Fruit fly (Drosophila melanogaster) S2 (cell line): ENCODE results near the gene Cpr65Au.

Source experiments
- CG8478 ChIP-seq: fragments of >200 bp; optimal IDR thresholded peaks from 2 replicates; lab custom pipeline; 2018
- CTCF ChIP-seq, 2 experiments: fragments of >200 bp; optimal IDR thresholded peaks; 2 replicates each; lab custom pipeline; 2018

The Cpr65Au gene

DNA sequence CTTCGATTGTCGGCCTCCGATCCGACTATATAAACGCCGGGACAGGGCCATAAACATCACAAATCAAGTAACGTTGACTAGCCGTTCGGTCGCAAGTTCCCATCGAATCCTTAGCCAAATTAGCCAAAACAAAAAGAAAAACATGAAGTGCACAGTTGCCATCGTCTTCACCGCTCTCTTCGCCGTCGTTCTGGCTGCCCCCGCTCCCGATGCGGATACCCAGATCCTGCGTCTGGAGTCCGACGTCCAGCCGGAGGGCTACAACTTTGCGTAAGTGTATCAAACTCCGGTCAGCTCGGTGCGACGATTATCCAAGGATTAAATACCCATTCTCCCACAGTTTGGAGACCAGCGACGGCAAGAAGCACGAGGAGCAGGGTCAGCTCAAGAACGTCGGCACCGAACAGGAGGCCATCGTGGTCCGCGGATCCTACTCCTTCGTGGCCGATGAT, 12.9 kb upstream of the Cpr65Au start, which contains the start of gene Lcp65Ac:
Gene Lcp65Ac (plus strand): TSS at position 51 of the 452 bp plus-strand sequence.
- TF ChIP-seq CTCF (optimal IDR thresholded peaks at IDR 0.05; lab: Kevin White, UChicago) (no peak), CG8478 (lab: Kevin White, UChicago) (no peak)

DNA sequence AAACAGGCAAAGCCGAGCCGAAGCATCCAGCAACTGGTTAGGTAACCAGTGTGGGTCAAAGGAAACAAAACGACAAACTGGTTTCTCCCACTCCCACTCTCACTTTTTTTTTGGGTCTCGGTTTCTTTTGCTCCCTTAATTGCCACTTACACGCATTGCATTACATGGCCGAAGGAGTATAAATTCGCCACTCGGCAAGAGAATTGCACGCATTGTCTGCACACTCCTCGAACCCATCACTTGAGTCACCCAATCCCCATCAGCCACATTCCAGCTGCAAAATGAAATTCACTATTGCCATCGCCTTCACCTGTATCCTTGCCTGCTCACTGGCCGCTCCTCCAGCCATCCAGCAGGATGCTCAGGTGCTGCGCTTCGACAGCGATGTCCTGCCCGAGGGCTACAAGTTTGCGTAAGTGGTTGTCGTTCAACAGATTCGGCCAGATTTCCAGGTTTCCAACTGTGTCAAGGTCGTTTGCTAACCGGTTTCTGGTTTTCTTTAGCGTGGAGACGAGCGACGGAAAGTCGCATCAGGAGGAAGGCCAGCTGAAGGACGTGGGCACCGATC, 11.4 kb upstream of the Cpr65Au start, which contains the start of gene Lcp65Ad:
Gene Lcp65Ad (plus strand): TSS at position 208 of the 568 bp plus-strand sequence.
- TF ChIP-seq CTCF (optimal IDR thresholded peaks at IDR 0.05; lab: Kevin White, UChicago) (no peak), CG8478 (lab: Kevin White, UChicago) (no peak)

DNA sequence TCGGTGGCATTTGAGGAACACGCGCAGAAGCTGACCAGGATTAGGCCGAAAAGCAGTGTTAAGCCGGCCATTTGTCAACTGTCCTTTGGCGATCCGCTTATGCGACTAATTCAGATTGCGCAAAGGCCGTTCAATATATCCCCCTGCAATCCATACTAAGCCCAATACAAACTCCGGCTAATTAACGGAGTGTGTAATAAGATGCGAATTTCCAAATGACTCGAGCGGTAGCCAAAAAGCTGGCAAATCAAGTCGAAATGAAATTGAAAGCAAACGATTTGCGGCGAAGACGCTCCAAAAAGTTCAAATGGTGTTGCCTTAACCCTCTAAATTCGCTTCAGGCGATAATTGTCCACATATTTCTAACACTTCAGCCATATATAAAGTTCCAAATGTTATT, 10.4 kb upstream of the Cpr65Au start, which contains the start of gene Cpr65Aw:
Gene Cpr65Aw (minus strand): TSS at position 101 of the 400 bp plus-strand sequence.
- TF ChIP-seq CTCF (optimal IDR thresholded peaks at IDR 0.05; lab: Kevin White, UChicago), result no peak
- TF ChIP-seq CG8478 (lab: Kevin White, UChicago), result no peak

DNA sequence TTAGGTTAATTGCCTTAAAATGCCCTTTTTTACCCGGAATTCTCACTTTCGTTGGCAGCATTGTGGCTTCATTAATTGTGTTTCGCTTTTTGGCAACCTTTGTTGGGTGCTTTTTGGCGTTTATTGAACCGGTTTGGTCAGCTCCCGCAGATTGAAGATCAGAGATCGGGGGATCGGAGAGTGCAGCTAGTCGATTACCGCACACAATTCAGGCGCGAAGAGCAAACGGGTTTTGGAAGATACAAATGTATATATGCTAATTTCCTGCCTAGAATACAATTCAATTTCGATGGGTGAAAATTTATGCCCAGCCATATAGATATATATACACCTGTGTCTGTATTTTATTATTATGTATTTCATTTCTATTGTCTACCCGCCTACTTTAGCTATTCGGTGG, 9.6 kb upstream of the Cpr65Au start:
- TF ChIP-seq CG8478 (lab: Kevin White, UChicago) (no peak), CTCF (optimal IDR thresholded peaks at IDR 0.05; lab: Kevin White, UChicago) (no peak)

DNA sequence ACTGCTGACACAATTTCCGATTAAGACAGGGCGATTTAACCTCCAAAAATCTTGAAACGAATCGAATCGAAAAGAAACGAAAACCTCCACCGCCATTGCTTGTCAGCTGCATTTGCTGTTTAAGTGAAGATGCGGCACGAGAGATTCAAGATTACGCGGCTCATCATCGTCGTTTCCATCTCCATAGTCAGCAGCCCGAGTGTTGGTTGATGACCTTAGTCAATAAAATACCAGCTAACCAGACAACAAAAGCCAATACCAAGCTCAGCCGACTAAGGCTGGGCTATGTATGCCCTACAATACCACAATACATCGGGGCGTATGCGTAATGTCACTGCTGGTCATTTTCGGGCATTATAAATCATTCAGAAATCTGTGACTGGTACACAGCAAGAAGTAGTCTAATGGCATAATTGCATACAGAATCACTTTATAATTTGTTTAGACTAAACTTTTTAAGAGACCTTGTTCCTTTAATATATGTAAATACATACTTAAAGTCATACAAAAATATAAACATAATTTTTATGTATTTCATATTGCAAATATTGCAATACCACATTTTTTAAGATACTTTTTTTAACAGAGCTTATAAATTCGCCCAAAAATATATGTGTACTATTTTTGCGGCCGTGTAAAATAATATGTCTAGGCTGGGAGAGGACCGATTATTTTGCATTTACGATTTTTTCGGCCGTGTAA, 9.0 kb upstream of the Cpr65Au start:
- TF ChIP-seq CTCF (optimal IDR thresholded peaks at IDR 0.05; lab: Kevin White, UChicago) (no peak), CG8478 (lab: Kevin White, UChicago) (no peak)

DNA sequence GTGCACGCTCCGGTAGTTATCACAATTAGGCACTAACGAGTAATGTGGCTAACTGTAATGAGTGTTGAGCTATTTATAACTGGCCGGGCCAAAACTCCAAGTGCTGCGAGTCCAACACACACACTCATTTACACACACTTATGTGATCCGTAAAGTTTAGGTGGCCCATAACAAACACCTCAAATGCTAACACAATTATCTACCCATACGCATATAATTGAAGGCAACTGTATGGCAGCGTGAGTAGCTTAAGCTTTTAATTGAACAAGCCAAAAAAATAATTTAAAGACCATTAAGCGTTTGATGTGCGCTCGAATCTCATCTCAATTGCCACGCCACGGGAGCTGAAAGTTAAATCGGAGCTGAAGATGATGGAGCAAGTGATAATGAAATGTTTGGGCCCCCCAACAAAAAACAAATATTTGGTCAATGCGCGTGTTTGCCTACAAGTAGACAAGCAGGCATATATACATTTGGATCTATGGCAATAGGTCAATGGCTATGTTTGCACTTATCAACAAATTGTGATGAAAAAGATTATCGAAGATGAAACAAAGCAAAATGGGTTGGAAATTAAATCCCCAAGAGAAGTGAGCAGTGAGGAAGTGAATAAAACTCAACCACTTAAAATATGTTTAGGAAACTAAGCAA, 8.1 kb upstream of the Cpr65Au start, which contains the start of gene Cpr65Av:
Gene Cpr65Av (minus strand): TSS at position 51 of the 651 bp plus-strand sequence.
- TF ChIP-seq CG8478 (lab: Kevin White, UChicago) (no peak), CTCF (optimal IDR thresholded peaks at IDR 0.05; lab: Kevin White, UChicago) (no peak)

DNA sequence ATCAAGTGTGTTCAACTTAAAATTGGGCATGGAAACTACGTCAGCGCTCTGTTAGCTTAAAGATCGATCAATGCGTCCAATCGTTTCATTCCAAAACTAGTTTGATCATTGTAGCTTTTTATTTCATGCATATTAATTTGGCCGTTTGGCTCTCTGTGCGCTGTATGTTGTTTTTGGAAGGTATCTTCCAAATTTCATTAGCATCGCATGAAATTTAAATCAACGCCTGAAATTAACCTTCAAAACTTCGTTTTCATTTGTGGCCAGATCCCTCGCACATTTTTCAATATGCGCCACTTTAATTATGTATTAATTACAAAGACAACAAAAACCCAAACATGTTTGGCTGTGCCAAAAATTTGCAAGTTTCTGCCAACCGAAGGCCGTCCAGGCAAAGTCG, 6.7 kb upstream of the Cpr65Au start:
- no peak for TF ChIP-seq CG8478 (lab: Kevin White, UChicago)
- no peak for TF ChIP-seq CTCF (optimal IDR thresholded peaks at IDR 0.05; lab: Kevin White, UChicago)

DNA sequence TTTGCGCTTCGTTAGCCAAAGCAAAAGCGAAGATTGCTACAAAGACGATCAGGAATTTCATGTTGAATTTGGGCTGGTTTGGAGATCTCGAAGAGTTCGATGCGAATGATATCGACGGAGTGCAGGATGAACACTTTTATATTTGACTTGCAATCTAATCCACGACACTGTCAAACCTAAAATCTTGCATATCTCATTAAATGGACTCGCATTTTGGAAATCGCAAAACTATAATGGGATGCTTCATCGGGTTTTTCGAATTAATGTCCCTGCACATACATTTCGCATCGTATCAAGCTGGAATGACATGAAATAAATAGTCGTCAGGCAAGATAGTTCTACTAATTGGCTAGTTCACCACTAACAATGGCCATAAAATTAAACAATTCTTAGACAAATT, 6.1 kb upstream of the Cpr65Au start, which contains the start of gene Lcp65Ae:
Gene Lcp65Ae (minus strand): TSS at position 101 of the 400 bp plus-strand sequence.
- TF ChIP-seq CG8478 (lab: Kevin White, UChicago) (no peak), CTCF (optimal IDR thresholded peaks at IDR 0.05; lab: Kevin White, UChicago) (no peak)

DNA sequence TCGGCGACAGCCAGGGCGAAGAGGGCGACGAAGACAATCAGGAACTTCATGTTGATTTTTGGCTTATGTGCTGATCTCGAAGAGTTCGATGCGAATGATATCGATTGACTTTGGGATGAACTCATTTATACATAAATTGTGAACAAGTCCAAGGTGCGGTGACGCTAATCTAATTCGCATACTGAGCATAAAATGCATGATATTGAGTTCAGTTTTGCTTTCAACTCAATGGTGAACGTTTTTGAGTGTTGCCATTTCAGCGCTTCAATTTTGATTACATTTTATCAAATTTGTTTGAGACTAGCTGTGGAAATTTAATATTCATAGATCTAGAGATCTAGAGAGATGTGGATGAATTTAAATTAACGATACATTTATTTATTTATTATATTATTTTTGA, 4.8 kb upstream of the Cpr65Au start, which contains the start of gene Lcp65Af:
Gene Lcp65Af (minus strand): TSS at position 101 of the 400 bp plus-strand sequence.
- TF ChIP-seq CG8478 (lab: Kevin White, UChicago) (no peak), CTCF (optimal IDR thresholded peaks at IDR 0.05; lab: Kevin White, UChicago) (no peak)

DNA sequence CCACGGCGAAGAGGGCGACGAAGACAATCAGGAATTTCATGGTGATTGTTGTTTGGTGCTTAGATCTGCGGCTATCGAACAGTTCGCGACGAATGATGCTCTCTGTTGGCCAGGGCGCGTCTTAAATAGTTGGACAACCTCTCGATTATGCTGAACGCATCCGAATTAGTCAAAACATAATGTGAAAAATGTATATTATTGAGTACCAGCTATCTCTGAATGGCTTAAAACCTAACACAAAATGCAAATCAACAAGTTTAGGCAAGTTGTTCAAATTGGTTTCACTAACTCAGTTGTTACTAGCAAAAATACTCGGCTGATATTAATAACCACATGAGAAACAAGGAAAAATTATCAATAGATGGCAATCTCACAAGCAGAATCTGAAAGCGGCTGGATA, 3.3 kb upstream of the Cpr65Au start, which contains the start of gene Lcp65Ag1:
Gene Lcp65Ag1 (minus strand): TSS at position 101 of the 400 bp plus-strand sequence.
- TF ChIP-seq CTCF (optimal IDR thresholded peaks at IDR 0.05; lab: Kevin White, UChicago) (no peak), CG8478 (lab: Kevin White, UChicago) (no peak)

DNA sequence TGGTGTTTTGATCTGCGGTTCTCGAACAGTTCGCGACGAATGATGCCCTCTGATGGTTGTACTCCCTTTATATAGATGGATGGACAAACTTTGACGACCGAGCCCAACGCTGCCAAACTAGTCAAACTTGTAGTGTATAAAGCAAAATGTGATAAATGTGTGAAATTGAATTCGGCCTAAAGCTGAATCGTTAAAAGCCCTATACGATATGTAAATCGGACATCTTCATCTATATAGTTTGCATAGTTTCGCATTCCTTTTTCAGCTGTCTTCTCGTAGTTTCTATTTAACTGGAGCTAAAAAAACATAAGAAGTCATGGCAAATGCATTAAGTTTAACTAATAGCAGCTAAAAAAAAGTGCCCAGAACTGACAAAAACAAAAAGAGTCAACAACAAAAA, 1.6 kb upstream of the Cpr65Au start, which contains the start of gene Lcp65Ag2:
Gene Lcp65Ag2 (minus strand): TSS at position 48 of the 400 bp plus-strand sequence.
- TF ChIP-seq CTCF (optimal IDR thresholded peaks at IDR 0.05; lab: Kevin White, UChicago), result no peak
- no peak for TF ChIP-seq CG8478 (lab: Kevin White, UChicago)

DNA sequence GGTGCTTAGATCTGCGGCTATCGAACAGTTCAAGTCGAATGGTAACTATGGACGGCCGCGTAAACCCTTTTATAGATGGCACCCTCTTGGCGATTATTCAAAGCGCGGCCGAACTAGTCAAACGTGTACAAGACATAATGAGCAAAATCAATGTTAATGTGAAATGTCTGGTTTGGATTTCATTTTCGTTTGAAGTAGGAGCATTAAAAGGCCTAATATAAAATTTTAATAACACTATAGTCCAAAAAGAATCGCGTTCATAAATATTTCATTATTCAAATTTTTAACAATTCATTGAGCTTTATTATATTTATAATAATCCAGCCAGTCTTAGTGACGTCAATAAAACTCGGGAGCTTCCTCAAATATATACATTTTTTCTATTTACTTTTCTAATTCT, 965 bp downstream of the Cpr65Au start, which contains the start of gene Lcp65Ag3:
Gene Lcp65Ag3 (minus strand): TSS at position 46 of the 400 bp plus-strand sequence.
- TF ChIP-seq CG8478 (lab: Kevin White, UChicago), result no peak
- no peak for TF ChIP-seq CTCF (optimal IDR thresholded peaks at IDR 0.05; lab: Kevin White, UChicago)

DNA sequence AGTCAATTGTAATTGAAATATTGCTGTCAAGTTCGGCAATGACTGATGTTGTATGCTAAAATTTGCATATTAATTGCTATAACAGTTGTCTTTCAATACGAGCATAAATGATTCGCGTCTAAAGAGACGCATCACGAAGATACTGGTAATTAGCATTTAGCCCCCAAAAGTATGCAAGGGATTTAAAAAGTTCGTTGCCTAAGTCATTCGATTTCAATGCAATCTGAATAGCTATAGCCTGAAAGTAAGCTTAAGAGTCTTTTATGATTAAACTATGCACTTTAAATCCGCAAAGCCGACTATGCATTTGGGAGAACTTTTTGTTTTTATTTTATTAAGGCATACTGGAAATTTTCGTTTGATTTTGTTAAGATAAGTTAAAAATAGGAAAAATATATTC, 2.3 kb downstream of the Cpr65Au start:
- TF ChIP-seq CG8478 (lab: Kevin White, UChicago) (no peak), CTCF (optimal IDR thresholded peaks at IDR 0.05; lab: Kevin White, UChicago) (no peak)

DNA sequence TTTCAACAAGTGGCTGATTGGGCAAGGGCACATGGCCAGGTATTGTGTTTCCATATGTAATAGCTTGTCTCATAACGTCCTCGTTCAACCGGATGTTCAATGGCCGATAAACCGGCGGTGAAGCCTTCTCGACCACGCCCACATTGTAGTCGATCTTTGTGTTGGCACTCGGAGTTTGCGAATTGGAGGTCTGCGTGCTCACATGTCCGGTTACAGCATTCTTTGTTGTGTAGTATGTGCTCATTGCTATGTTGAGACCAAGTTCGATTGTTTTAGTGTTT, 6.6 kb downstream of the Cpr65Au start:
- no peak for TF ChIP-seq CTCF (optimal IDR thresholded peaks at IDR 0.05; lab: Kevin White, UChicago)
- no peak for TF ChIP-seq CG8478 (lab: Kevin White, UChicago)
